Fruit fly (Drosophila melanogaster) whole organism, adult: Measurements from ENCODE around the gene CG15211.

Experiments
- CG12768 ChIP-seq: fragments of 200-800 bp; sonication (Bioruptor generic); optimal IDR thresholded peaks from 2 replicates; lab custom pipeline; 2017; ENCODE audit warnings: missing biosample characterization, missing genetic modification characterization, mild to moderate bottlenecking, moderate library complexity, missing genetic modification reagents
- CG1620 ChIP-seq: fragments of 200-800 bp; sonication (Bioruptor generic); optimal IDR thresholded peaks from 2 replicates; lab custom pipeline; 2016; ENCODE audit warnings: missing biosample characterization, missing genetic modification characterization
- Crg-1 ChIP-seq: fragments of 200-800 bp; sonication (Bioruptor generic); optimal IDR thresholded peaks from 2 replicates; lab custom pipeline; 2016; ENCODE audit warnings: missing biosample characterization, missing genetic modification characterization
- Hr96 ChIP-seq: fragments of 200-800 bp; sonication (Bioruptor generic); optimal IDR thresholded peaks from 2 replicates; lab custom pipeline; 2016; ENCODE audit warnings: missing biosample characterization, missing genetic modification characterization
- bab1 ChIP-seq: fragments of 200-800 bp; sonication (Bioruptor generic); optimal IDR thresholded peaks from 3 replicates; lab custom pipeline; 2019; ENCODE audit warnings: missing biosample characterization, mild to moderate bottlenecking, missing genetic modification characterization, moderate library complexity

DNA sequence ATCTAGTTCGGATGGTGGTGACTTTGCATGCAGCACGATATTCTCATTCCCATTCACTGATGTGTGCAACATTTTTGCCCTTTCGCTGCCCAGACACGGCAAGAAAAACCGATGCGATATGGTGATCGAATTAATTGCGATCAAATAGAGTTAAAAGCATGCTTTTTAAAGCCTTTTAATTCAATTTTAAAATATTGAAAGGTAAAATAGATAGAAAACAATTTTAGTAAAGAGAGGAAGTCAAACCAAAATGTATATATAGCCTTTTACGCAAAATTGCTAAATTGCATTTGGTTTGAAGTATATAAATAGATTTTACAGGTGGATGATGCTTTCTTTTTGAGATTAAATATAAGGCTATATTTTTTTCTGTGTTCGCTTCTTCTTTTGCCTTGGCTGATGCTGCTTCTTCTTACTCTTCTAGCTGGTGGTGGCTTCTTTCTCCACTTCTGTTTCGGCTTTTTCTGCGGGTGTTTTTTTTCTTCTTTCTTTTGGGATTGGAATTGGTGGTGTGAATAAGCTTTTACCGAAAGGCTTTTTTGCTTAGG lies 31.3 kb upstream of the CG15211 start:
- TF ChIP-seq Hr96 (no peak), CG1620 (GFP tag; lab: Kevin White, UChicago) (no peak), Crg-1 (GFP tag; lab: Kevin White, UChicago) (no peak), bab1 (GFP tag; lab: Kevin White, UChicago) (no peak), CG12768 (GFP tag; lab: Kevin White, UChicago) (no peak)
